Fruit fly (Drosophila melanogaster) whole organism, embryonic: Measurements from ENCODE around the gene IntS10.

Experiments
- Atf-2 ChIP-seq: fragments of 200-800 bp; sonication (Bioruptor generic); optimal IDR thresholded peaks from 2 replicates; lab custom pipeline; 2016; ENCODE audit warnings: missing biosample characterization, missing genetic modification characterization
- BEAF-32 ChIP-seq: fragments of 200-800 bp; sonication (Bioruptor generic); optimal IDR thresholded peaks from 3 replicates; lab custom pipeline; 2017; ENCODE audit warnings: missing biosample characterization, missing genetic modification characterization, mild to moderate bottlenecking, moderate library complexity, missing genetic modification reagents
- CG10147 ChIP-seq: fragments of 200-800 bp; sonication (Bioruptor generic); optimal IDR thresholded peaks from 2 replicates; lab custom pipeline; 2019; ENCODE audit warnings: missing biosample characterization, mild to moderate bottlenecking, missing genetic modification characterization, moderate library complexity
- CG10321 ChIP-seq: fragments of 200-800 bp; sonication (Bioruptor generic); IDR thresholded peaks from 2 replicates; pipeline ENCODE4 v1.3.6; 2022; ENCODE audit warnings: missing biosample characterization, missing genetic modification characterization
- CG11696 ChIP-seq: fragments of 200-800 bp; sonication (Bioruptor generic); IDR thresholded peaks from 2 replicates; pipeline ENCODE4 v1.3.6; 2022; ENCODE audit warnings: missing biosample characterization, missing genetic modification characterization
- CG13775 ChIP-seq: fragments of 200-800 bp; sonication (Bioruptor generic); optimal IDR thresholded peaks from 3 replicates; lab custom pipeline; 2017; ENCODE audit warnings: missing biosample characterization, mild to moderate bottlenecking, missing genetic modification characterization
- CG14050 ChIP-seq: fragments of 200-800 bp; sonication (Bioruptor generic); IDR thresholded peaks from 3 replicates; pipeline ENCODE4 v1.3.6; 2022; ENCODE audit warnings: missing biosample characterization, missing genetic modification characterization
- CG14860 ChIP-seq: fragments of 200-800 bp; sonication (Bioruptor generic); IDR thresholded peaks from 3 replicates; pipeline ENCODE4 v1.3.6; 2022; ENCODE audit warnings: missing biosample characterization, missing genetic modification characterization; ENCODE audit not compliant: partially characterized antibody
- CG14965 ChIP-seq: fragments of 200-800 bp; sonication (Bioruptor generic); optimal IDR thresholded peaks from 2 replicates; lab custom pipeline; 2016; ENCODE audit warnings: missing biosample characterization, missing genetic modification characterization, borderline replicate concordance
- CG17328 ChIP-seq: fragments of 200-800 bp; sonication (Bioruptor generic); IDR thresholded peaks from 2 replicates; pipeline ENCODE4 v1.3.6; 2022; ENCODE audit warnings: missing biosample characterization, missing genetic modification characterization
- CG17385 ChIP-seq: fragments of 200-800 bp; sonication (Bioruptor generic); optimal IDR thresholded peaks from 3 replicates; lab custom pipeline; 2018; ENCODE audit warnings: missing biosample characterization, mild to moderate bottlenecking, missing genetic modification characterization
- CG18599 ChIP-seq: fragments of 200-800 bp; sonication (Bioruptor generic); optimal IDR thresholded peaks from 3 replicates; lab custom pipeline; 2017; ENCODE audit warnings: missing biosample characterization, missing genetic modification characterization, mild to moderate bottlenecking, moderate library complexity, missing genetic modification reagents
- CG30020 ChIP-seq: fragments of 200-800 bp; optimal IDR thresholded peaks from 2 replicates; lab custom pipeline; 2019; ENCODE audit warnings: missing biosample characterization, mild to moderate bottlenecking, missing genetic modification characterization, moderate library complexity
- CG31365 ChIP-seq: fragments of 200-800 bp; sonication (Bioruptor generic); optimal IDR thresholded peaks from 2 replicates; lab custom pipeline; 2018; ENCODE audit warnings: missing biosample characterization, mild to moderate bottlenecking, missing genetic modification characterization
- CG32532 ChIP-seq: fragments of 200-800 bp; sonication (Bioruptor generic); IDR thresholded peaks from 2 replicates; pipeline ENCODE4 v1.3.6; 2022; ENCODE audit warnings: missing biosample characterization, missing genetic modification characterization
- CG6683 ChIP-seq: fragments of 200-800 bp; sonication (Bioruptor generic); optimal IDR thresholded peaks from 2 replicates; lab custom pipeline; 2017; ENCODE audit warnings: missing biosample characterization, mild to moderate bottlenecking, missing genetic modification characterization, missing genetic modification reagents
- CG8290 ChIP-seq, 3 experiments: fragments of 200-800 bp; sonication (Bioruptor generic); optimal IDR thresholded peaks; 2 replicates each; lab custom pipeline; 2016 to 2019; ENCODE audit warnings: missing biosample characterization in 3 of 3, missing genetic modification characterization in 3 of 3, mild to moderate bottlenecking in 2 of 3, moderate library complexity in 1 of 3
- CG9215 ChIP-seq: fragments of 200-800 bp; sonication (Bioruptor generic); IDR thresholded peaks from 2 replicates; pipeline ENCODE4 v1.3.6; 2022; ENCODE audit warnings: missing biosample characterization, missing genetic modification characterization
- CTCF ChIP-seq: fragments of 200-800 bp; sonication (Bioruptor generic); optimal IDR thresholded peaks from 2 replicates; lab custom pipeline; 2017; ENCODE audit warnings: missing biosample characterization, mild to moderate bottlenecking, missing genetic modification characterization, moderate library complexity
- Dad ChIP-seq: fragments of 200-800 bp; sonication (Bioruptor generic); optimal IDR thresholded peaks from 3 replicates; lab custom pipeline; 2016; ENCODE audit warnings: missing biosample characterization, missing genetic modification characterization
- H15 ChIP-seq: fragments of 200-800 bp; sonication (Bioruptor generic); IDR thresholded peaks from 3 replicates; pipeline ENCODE4 v1.3.6; 2022; ENCODE audit warnings: missing biosample characterization, missing genetic modification characterization
- Hand ChIP-seq: fragments of 200-800 bp; sonication (Bioruptor generic); optimal IDR thresholded peaks from 2 replicates; lab custom pipeline; 2017; ENCODE audit warnings: mild to moderate bottlenecking, missing biosample characterization, missing genetic modification reagents, missing genetic modification characterization
- Hey ChIP-seq: fragments of 200-800 bp; sonication (Bioruptor generic); optimal IDR thresholded peaks from 3 replicates; lab custom pipeline; 2018; ENCODE audit warnings: missing biosample characterization, mild to moderate bottlenecking, missing genetic modification characterization
- MESR4 ChIP-seq: fragments of 200-800 bp; sonication (Bioruptor generic); optimal IDR thresholded peaks from 2 replicates; lab custom pipeline; 2018; ENCODE audit warnings: missing biosample characterization, mild to moderate bottlenecking, missing genetic modification characterization, moderate library complexity
- Med ChIP-seq: fragments of 200-800 bp; sonication (Bioruptor generic); peaks from one replicate; lab custom pipeline; 2016; ENCODE audit warnings: missing biosample characterization, missing genetic modification characterization, mild to moderate bottlenecking, inconsistent platforms, moderate library complexity
- Mrtf ChIP-seq: fragments of 200-800 bp; sonication (Bioruptor generic); IDR thresholded peaks from 3 replicates; pipeline ENCODE4 v1.3.6; 2022; ENCODE audit warnings: missing biosample characterization, missing genetic modification characterization
- Oli ChIP-seq: fragments of 200-800 bp; sonication (Bioruptor generic); optimal IDR thresholded peaks from 2 replicates; lab custom pipeline; 2018; ENCODE audit warnings: missing biosample characterization, mild to moderate bottlenecking, missing genetic modification characterization, moderate library complexity
- Opbp ChIP-seq: fragments of 200-800 bp; sonication (Bioruptor generic); IDR thresholded peaks from 3 replicates; pipeline ENCODE4 v1.3.6; 2022; ENCODE audit warnings: missing biosample characterization, missing genetic modification characterization; ENCODE audit not compliant: partially characterized antibody
- Pdp1 ChIP-seq, 2 experiments: fragments of 200-800 bp; sonication (Bioruptor generic); optimal IDR thresholded peaks; 3 replicates each; lab custom pipeline; 2016; ENCODE audit warnings: missing biosample characterization in 2 of 2, missing genetic modification characterization in 2 of 2, mild to moderate bottlenecking in 1 of 2, moderate library complexity in 1 of 2
- ap ChIP-seq: fragments of 200-800 bp; sonication (Bioruptor generic); IDR thresholded peaks from 2 replicates; pipeline ENCODE4 v1.3.6; 2022; ENCODE audit warnings: missing biosample characterization, missing genetic modification characterization
- ara ChIP-seq: fragments of 200-800 bp; sonication (Bioruptor generic); IDR thresholded peaks from 2 replicates; pipeline ENCODE4 v1.3.6; 2022; ENCODE audit warnings: missing biosample characterization, missing genetic modification characterization
- bab2 ChIP-seq: fragments of 200-800 bp; sonication (Bioruptor generic); optimal IDR thresholded peaks from 2 replicates; lab custom pipeline; 2016; ENCODE audit warnings: missing biosample characterization, missing genetic modification characterization
- dpn ChIP-seq, 2 experiments: fragments of 200-800 bp; sonication (Bioruptor generic); optimal IDR thresholded peaks; 3 replicates each; lab custom pipeline; 2016; ENCODE audit warnings: missing biosample characterization in 2 of 2, missing genetic modification characterization in 2 of 2
- dysf ChIP-seq: fragments of 200-800 bp; sonication (Bioruptor generic); IDR thresholded peaks from 3 replicates; pipeline ENCODE4 v1.3.6; 2022; ENCODE audit warnings: missing biosample characterization, missing genetic modification characterization
- fu2 ChIP-seq: fragments of 200-800 bp; sonication (Bioruptor generic); optimal IDR thresholded peaks from 2 replicates; lab custom pipeline; 2016; ENCODE audit warnings: missing biosample characterization, missing genetic modification characterization
- h ChIP-seq: fragments of >200 bp; optimal IDR thresholded peaks from 2 replicates; lab custom pipeline; 2017
- ken ChIP-seq: fragments of 200-800 bp; sonication (Bioruptor generic); IDR thresholded peaks from 3 replicates; pipeline ENCODE4 v1.3.6; 2022; ENCODE audit warnings: missing biosample characterization, missing genetic modification characterization
- klu ChIP-seq: fragments of 200-800 bp; sonication (Bioruptor generic); IDR thresholded peaks from 2 replicates; pipeline ENCODE4 v1.3.6; 2022; ENCODE audit warnings: missing biosample characterization, missing genetic modification characterization
- nerfin-2 ChIP-seq: fragments of 200-800 bp; sonication (Bioruptor generic); IDR thresholded peaks from 2 replicates; pipeline ENCODE4 v1.3.6; 2022; ENCODE audit warnings: missing biosample characterization, missing genetic modification characterization; ENCODE audit not compliant: partially characterized antibody
- onecut ChIP-seq: fragments of 200-800 bp; sonication (Bioruptor generic); IDR thresholded peaks from 2 replicates; pipeline ENCODE4 v1.3.6; 2022; ENCODE audit warnings: missing biosample characterization, missing genetic modification characterization
- pb ChIP-seq: fragments of 200-800 bp; sonication (Bioruptor generic); optimal IDR thresholded peaks from 3 replicates; lab custom pipeline; 2016; ENCODE audit warnings: missing biosample characterization, missing genetic modification characterization
- slbo ChIP-seq: fragments of 200-800 bp; sonication (Bioruptor generic); IDR thresholded peaks from 2 replicates; pipeline ENCODE4 v1.3.6; 2022; ENCODE audit warnings: missing biosample characterization, missing genetic modification characterization
- sna ChIP-seq: fragments of 200-800 bp; sonication (Bioruptor generic); IDR thresholded peaks from 2 replicates; pipeline ENCODE4 v1.3.6; 2022; ENCODE audit warnings: missing biosample characterization, missing genetic modification characterization; ENCODE audit not compliant: partially characterized antibody
- sqz ChIP-seq: fragments of 200-800 bp; sonication (Bioruptor generic); optimal IDR thresholded peaks from 3 replicates; lab custom pipeline; 2018; ENCODE audit warnings: missing biosample characterization, mild to moderate bottlenecking, missing genetic modification characterization
- stc ChIP-seq: fragments of 200-800 bp; sonication (Bioruptor generic); IDR thresholded peaks from 2 replicates; pipeline ENCODE4 v1.3.6; 2022; ENCODE audit warnings: missing biosample characterization, missing genetic modification characterization
- stwl ChIP-seq: fragments of 200-800 bp; sonication (Bioruptor generic); optimal IDR thresholded peaks from 3 replicates; lab custom pipeline; 2018; ENCODE audit warnings: missing biosample characterization, mild to moderate bottlenecking, missing genetic modification characterization, moderate library complexity
- sug ChIP-seq: fragments of 200-800 bp; optimal IDR thresholded peaks from 2 replicates; lab custom pipeline; 2019; ENCODE audit warnings: missing biosample characterization, mild to moderate bottlenecking, missing genetic modification characterization, moderate library complexity
- tin ChIP-seq: fragments of 200-800 bp; sonication (Bioruptor generic); optimal IDR thresholded peaks from 3 replicates; lab custom pipeline; 2016; ENCODE audit warnings: missing biosample characterization, missing genetic modification characterization
- tio ChIP-seq: fragments of 200-800 bp; sonication (Bioruptor generic); optimal IDR thresholded peaks from 2 replicates; lab custom pipeline; 2017; ENCODE audit warnings: missing biosample characterization, missing genetic modification characterization, inconsistent platforms
- usp ChIP-seq: fragments of >200 bp; optimal IDR thresholded peaks from 2 replicates; lab custom pipeline; 2017; ENCODE audit warnings: missing biosample characterization, missing genetic modification characterization
- zen2 ChIP-seq: fragments of 200-800 bp; sonication (Bioruptor generic); IDR thresholded peaks from 3 replicates; pipeline ENCODE4 v1.3.6; 2022; ENCODE audit warnings: missing biosample characterization, missing genetic modification characterization; ENCODE audit not compliant: partially characterized antibody
- zf30C ChIP-seq: fragments of 200-800 bp; sonication (Bioruptor generic); optimal IDR thresholded peaks from 3 replicates; lab custom pipeline; 2018; ENCODE audit warnings: missing biosample characterization, mild to moderate bottlenecking, missing genetic modification characterization

IntS10 gene

dm6 chr3L:3769157-3769556 is 37.4 kb upstream of the IntS10 start:
- TF ChIP-seq stwl (tag; lab: Kevin White, UChicago) (peak; percentile 15), Dad (no peak), tio (no peak), Med (GFP tag; lab: Kevin White, UChicago) (peak; percentile 35), CG14965 (GFP tag; lab: Kevin White, UChicago) (peak; percentile 53), sug (tag; lab: Kevin White, UChicago) (no peak), CG30020 (tag; lab: Kevin White, UChicago) (no peak), ken (GFP tag; lab: Robert Waterston, UW) (no peak), CG17385 (peak; percentile 0), dysf (GFP tag; lab: Robert Waterston, UW) (no peak), h (lab: Kevin White, UChicago) (no peak), Mrtf (GFP tag; lab: Robert Waterston, UW) (0 out of 3 replicates have a peak, but pooled peaks have one; percentile 28), CG32532 (GFP tag; lab: Robert Waterston, UW) (no peak), slbo (GFP tag; lab: Robert Waterston, UW) (no peak), ara (0 out of 2 replicates have a peak, but pooled peaks have one; percentile 33), CG17328 (GFP tag; lab: Robert Waterston, UW) (0 out of 2 replicates have a peak, but pooled peaks have one; percentile 21), MESR4 (GFP tag; lab: Kevin White, UChicago) (no peak), Pdp1 (GFP tag; optimal IDR thresholded peaks at IDR 0.05; lab: Kevin White, UChicago) (no peak), CG8290 (GFP tag; optimal IDR thresholded peaks at IDR 0.05; lab: Kevin White, UChicago) (no peak), CG8290 (tag; optimal IDR thresholded peaks at IDR 0.05; lab: Kevin White, UChicago) (no peak), fu2 (GFP tag; lab: Kevin White, UChicago) (no peak), nerfin-2 (GFP tag; lab: Robert Waterston, UW) (0 out of 2 replicates have a peak, but pooled peaks have one; percentile 36), ap (no peak), Hey (no peak), CG31365 (tag; lab: Kevin White, UChicago) (peak; percentile 13), CG10147 (GFP tag; lab: Kevin White, UChicago) (no peak), Atf-2 (GFP tag; lab: Kevin White, UChicago) (no peak), CG9215 (GFP tag; lab: Robert Waterston, UW) (no peak), onecut (no peak), usp (GFP tag; lab: Kevin White, UChicago) (no peak), zen2 (GFP tag; lab: Robert Waterston, UW) (no peak), CG6683 (no peak), Hand (GFP tag; lab: Kevin White, UChicago) (no peak), CG14860 (GFP tag; lab: Robert Waterston, UW) (no peak), CTCF (GFP tag; lab: Kevin White, UChicago) (peak; percentile 88), CG18599 (GFP tag; lab: Kevin White, UChicago) (no peak)

DNA sequence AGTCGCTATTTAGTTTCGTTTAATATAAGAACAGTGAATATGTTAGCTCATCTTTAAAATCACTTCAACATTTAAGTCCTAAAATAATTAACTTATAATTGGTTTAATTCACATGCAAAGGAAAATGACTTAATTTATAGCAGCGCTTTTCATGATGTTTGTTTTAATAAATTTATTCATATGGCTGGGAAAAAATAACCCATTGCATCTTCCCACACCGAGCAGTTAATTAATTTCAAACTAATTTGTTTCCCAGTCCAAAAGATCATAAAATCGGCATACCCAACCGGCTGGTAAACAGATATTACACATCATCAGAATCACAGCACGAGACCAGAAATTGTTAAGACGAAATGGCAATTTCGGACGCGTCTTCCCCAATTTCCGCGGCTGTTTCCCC is 35.7 kb upstream of the IntS10 start:
- TF ChIP-seq Opbp (GFP tag; lab: Robert Waterston, UW) (no peak), H15 (GFP tag; lab: Robert Waterston, UW) (0 out of 3 replicates have a peak, but pooled peaks have one; percentile 31), klu (GFP tag; lab: Robert Waterston, UW) (0 out of 2 replicates have a peak, but pooled peaks have one; percentile 51), bab2 (GFP tag; lab: Kevin White, UChicago) (peak; percentile 29), BEAF-32 (GFP tag; lab: Kevin White, UChicago) (no peak), pb (GFP tag; lab: Kevin White, UChicago) (no peak), CG11696 (GFP tag; lab: Robert Waterston, UW) (no peak), CG14050 (peak; percentile 21; the same call in 1 of the 3 replicates), sna (GFP tag; lab: Robert Waterston, UW) (no peak), dpn (GFP tag; optimal IDR thresholded peaks at IDR 0.05; lab: Kevin White, UChicago) (peak in 1 of 2 experiments; percentile 33), Oli (tag; lab: Kevin White, UChicago) (peak; percentile 46), zf30C (GFP tag; lab: Kevin White, UChicago) (no peak), tin (GFP tag; lab: Kevin White, UChicago) (peak; percentile 1), stc (GFP tag; lab: Robert Waterston, UW) (0 out of 2 replicates have a peak, but pooled peaks have one; percentile 11), sqz (GFP tag; lab: Kevin White, UChicago) (no peak), CG13775 (GFP tag; lab: Kevin White, UChicago) (peak; percentile 35), CG10321 (GFP tag; lab: Robert Waterston, UW) (no peak)
